Worm (Caenorhabditis elegans) whole organism, mixed stage, embryonic: ENCODE data around the gene str-99.

ENCODE experiments used
- M03D4.4 ChIP-seq: sonication (generic microtip); optimal IDR thresholded peaks from 2 replicates; lab custom pipeline; 2017; ENCODE audit warnings: mild to moderate bottlenecking, missing genetic modification characterization, missing compliant biosample characterization
- bed-3 ChIP-seq: fragments of 200-800 bp; sonication (Bioruptor generic); optimal IDR thresholded peaks from 3 replicates; lab custom pipeline; 2018; ENCODE audit warnings: mild to moderate bottlenecking, missing genetic modification characterization, moderate library complexity, missing compliant biosample characterization
- blmp-1 ChIP-seq: fragments of 150-350 bp; optimal IDR thresholded peaks from 2 replicates; lab custom pipeline; 2014; ENCODE audit warnings: missing biosample characterization, missing genetic modification characterization
- ceh-39 ChIP-seq: fragments of 150-350 bp; optimal IDR thresholded peaks from 2 replicates; lab custom pipeline; 2014; ENCODE audit warnings: missing biosample characterization, missing genetic modification characterization
- ceh-43 ChIP-seq: fragments of 200-800 bp; sonication (Bioruptor generic); optimal IDR thresholded peaks from 2 replicates; lab custom pipeline; 2018; ENCODE audit warnings: mild to moderate bottlenecking, missing genetic modification characterization, moderate library complexity, missing compliant biosample characterization
- ceh-83 ChIP-seq: fragments of 200-800 bp; sonication (Bioruptor generic); optimal IDR thresholded peaks from 2 replicates; lab custom pipeline; 2018; ENCODE audit warnings: mild to moderate bottlenecking, missing genetic modification characterization, missing compliant biosample characterization
- ces-1 ChIP-seq: fragments of 150-350 bp; optimal IDR thresholded peaks from 2 replicates; lab custom pipeline; 2014; ENCODE audit warnings: missing biosample characterization, missing genetic modification reagents, missing genetic modification characterization
- drap-1 ChIP-seq: fragments of 200-800 bp; sonication (Bioruptor generic); optimal IDR thresholded peaks from 3 replicates; lab custom pipeline; 2018; ENCODE audit warnings: mild to moderate bottlenecking, missing genetic modification characterization, missing compliant biosample characterization
- elt-1 ChIP-seq: sonication (generic microtip); optimal IDR thresholded peaks from 2 replicates; lab custom pipeline; 2017; ENCODE audit warnings: missing genetic modification characterization, mild to moderate bottlenecking, missing compliant biosample characterization, antibody characterized with exemption, moderate library complexity, borderline replicate concordance; ENCODE audit not compliant: insufficient read depth
- elt-3 ChIP-seq: fragments of 150-350 bp; optimal IDR thresholded peaks from 2 replicates; lab custom pipeline; 2014; ENCODE audit warnings: missing biosample characterization, missing genetic modification characterization
- flh-1 ChIP-seq: fragments of 200-800 bp; sonication (Bioruptor generic); optimal IDR thresholded peaks from 2 replicates; lab custom pipeline; 2018; ENCODE audit warnings: mild to moderate bottlenecking, missing genetic modification characterization, moderate library complexity, missing compliant biosample characterization
- hlh-1 ChIP-seq: fragments of 150-350 bp; optimal IDR thresholded peaks from 2 replicates; lab custom pipeline; 2014; ENCODE audit warnings: missing biosample characterization, missing genetic modification reagents, missing genetic modification characterization
- lin-13 ChIP-seq: fragments of 150-350 bp; optimal IDR thresholded peaks from 2 replicates; lab custom pipeline; 2014; ENCODE audit warnings: missing biosample characterization, missing genetic modification characterization
- lin-32 ChIP-seq: fragments of 200-800 bp; sonication (Bioruptor generic); optimal IDR thresholded peaks from 2 replicates; lab custom pipeline; 2018; ENCODE audit warnings: mild to moderate bottlenecking, missing genetic modification characterization, missing compliant biosample characterization
- mep-1 ChIP-seq: fragments of 150-350 bp; optimal IDR thresholded peaks from 2 replicates; lab custom pipeline; 2017; ENCODE audit warnings: missing biosample characterization, missing genetic modification reagents, missing genetic modification characterization, inconsistent platforms
- nhr-12 ChIP-seq: fragments of 150-350 bp; optimal IDR thresholded peaks from 2 replicates; lab custom pipeline; 2014; ENCODE audit warnings: missing biosample characterization, missing genetic modification characterization
- nhr-2 ChIP-seq: fragments of 150-350 bp; optimal IDR thresholded peaks from 2 replicates; lab custom pipeline; 2014; ENCODE audit warnings: missing biosample characterization, missing genetic modification characterization
- nhr-237 ChIP-seq: fragments of 150-350 bp; optimal IDR thresholded peaks from 2 replicates; lab custom pipeline; 2014; ENCODE audit warnings: missing biosample characterization, missing genetic modification characterization
- nhr-28 ChIP-seq: fragments of 150-350 bp; optimal IDR thresholded peaks from 2 replicates; lab custom pipeline; 2014; ENCODE audit warnings: missing biosample characterization, missing genetic modification characterization
- nhr-76 ChIP-seq: sonication (generic microtip); optimal IDR thresholded peaks from 2 replicates; lab custom pipeline; 2017; ENCODE audit warnings: missing biosample characterization, missing genetic modification characterization
- sem-2 ChIP-seq: fragments of 200-800 bp; sonication (Bioruptor generic); optimal IDR thresholded peaks from 2 replicates; lab custom pipeline; 2018; ENCODE audit warnings: mild to moderate bottlenecking, missing genetic modification characterization, missing compliant biosample characterization
- sptf-1 ChIP-seq: sonication (generic microtip); optimal IDR thresholded peaks from 2 replicates; lab custom pipeline; 2017; ENCODE audit warnings: mild to moderate bottlenecking, missing genetic modification characterization, moderate library complexity, missing compliant biosample characterization
- tbx-8 ChIP-seq: fragments of 200-800 bp; sonication (Bioruptor generic); optimal IDR thresholded peaks from 2 replicates; lab custom pipeline; 2018; ENCODE audit warnings: mild to moderate bottlenecking, missing genetic modification characterization, moderate library complexity, missing compliant biosample characterization
- unc-120 ChIP-seq: sonication (generic microtip); optimal IDR thresholded peaks from 2 replicates; lab custom pipeline; 2017; ENCODE audit warnings: missing genetic modification characterization, missing compliant biosample characterization; ENCODE audit not compliant: poor library complexity, severe bottlenecking
- unc-39 ChIP-seq: fragments of 150-350 bp; optimal IDR thresholded peaks from 2 replicates; lab custom pipeline; 2014; ENCODE audit warnings: missing biosample characterization, missing genetic modification characterization
- zip-8 ChIP-seq: fragments of 150-350 bp; optimal IDR thresholded peaks from 2 replicates; lab custom pipeline; 2014; ENCODE audit warnings: missing biosample characterization, missing genetic modification characterization
- ztf-11 ChIP-seq: fragments of 150-350 bp; optimal IDR thresholded peaks from 2 replicates; lab custom pipeline; 2014; ENCODE audit warnings: missing biosample characterization, missing genetic modification characterization

The str-99 gene

DNA sequence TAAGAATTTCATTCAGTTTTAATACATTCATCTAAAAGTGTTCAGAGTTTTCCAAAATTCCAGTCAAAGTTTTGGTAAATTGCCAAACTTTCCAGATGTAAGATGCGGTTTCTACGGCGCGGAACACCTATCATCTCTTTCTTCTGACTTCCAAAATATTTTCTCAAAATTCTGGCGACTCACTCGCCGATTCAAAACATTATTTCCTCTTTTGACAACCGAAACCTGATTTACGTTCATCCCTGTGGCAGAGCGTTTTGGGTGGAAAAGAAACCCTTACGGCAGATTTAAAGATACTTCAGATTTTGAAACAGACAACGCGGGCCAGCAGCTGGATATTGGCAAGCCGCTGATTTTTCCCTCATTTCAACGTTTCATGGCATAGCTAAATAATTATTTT, 39.7 kb upstream of the str-99 start, which contains the start of gene F11A5.5:
TSS of gene F11A5.5 (plus strand) at position 301 of the 400 bp plus-strand sequence.
- TF ChIP-seq nhr-28 (tag; lab: Kevin White, UChicago) (no peak), elt-1 (tag; lab: Kevin White, UChicago) (no peak), nhr-76 (tag; lab: Kevin White, UChicago) (no peak), bed-3 (no peak), ceh-83 (GFP tag; lab: Kevin White, UChicago) (no peak), unc-39 (tag; lab: Kevin White, UChicago) (no peak), tbx-8 (GFP tag; lab: Kevin White, UChicago) (no peak)
- TF ChIP-seq, all 35 proteins: peak for 0

DNA sequence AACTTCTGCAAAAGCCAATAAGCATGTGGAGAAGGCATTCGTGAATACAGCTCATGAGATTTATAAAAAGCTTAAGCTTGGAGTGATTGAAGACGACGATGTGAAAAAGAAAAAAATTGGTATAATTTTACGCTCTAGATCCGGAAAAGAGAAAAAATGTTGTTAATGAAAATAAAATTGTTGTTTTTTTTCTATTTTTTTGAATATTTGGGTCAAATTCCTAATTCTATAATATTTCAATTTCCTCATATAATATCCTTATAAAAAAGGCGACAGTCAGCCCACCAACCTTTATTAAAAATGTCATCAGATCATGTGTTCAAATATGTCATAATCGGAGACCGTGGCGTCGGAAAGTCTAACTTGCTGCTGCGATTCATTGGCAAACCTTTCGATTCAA, 37.1 kb upstream of the str-99 start, which contains the start of gene rabr-3:
TSS of gene rabr-3 (plus strand) at position 301 of the 400 bp plus-strand sequence.
- TF ChIP-seq nhr-12 (tag; lab: Kevin White, UChicago) (no peak), flh-1 (GFP tag; lab: Kevin White, UChicago) (no peak), elt-3 (tag; lab: Kevin White, UChicago) (no peak), lin-13 (tag; lab: Kevin White, UChicago) (no peak), zip-8 (tag; lab: Kevin White, UChicago) (no peak), hlh-1 (tag; lab: Kevin White, UChicago) (no peak), sptf-1 (tag; lab: Kevin White, UChicago) (no peak), unc-120 (tag; lab: Kevin White, UChicago) (no peak), tbx-8 (GFP tag; lab: Kevin White, UChicago) (no peak), M03D4.4 (tag; lab: Kevin White, UChicago) (no peak), ceh-39 (tag; lab: Kevin White, UChicago) (no peak), bed-3 (no peak), nhr-76 (tag; lab: Kevin White, UChicago) (no peak), blmp-1 (no peak), ceh-43 (no peak), ceh-83 (GFP tag; lab: Kevin White, UChicago) (no peak), nhr-237 (tag; lab: Kevin White, UChicago) (no peak)

DNA sequence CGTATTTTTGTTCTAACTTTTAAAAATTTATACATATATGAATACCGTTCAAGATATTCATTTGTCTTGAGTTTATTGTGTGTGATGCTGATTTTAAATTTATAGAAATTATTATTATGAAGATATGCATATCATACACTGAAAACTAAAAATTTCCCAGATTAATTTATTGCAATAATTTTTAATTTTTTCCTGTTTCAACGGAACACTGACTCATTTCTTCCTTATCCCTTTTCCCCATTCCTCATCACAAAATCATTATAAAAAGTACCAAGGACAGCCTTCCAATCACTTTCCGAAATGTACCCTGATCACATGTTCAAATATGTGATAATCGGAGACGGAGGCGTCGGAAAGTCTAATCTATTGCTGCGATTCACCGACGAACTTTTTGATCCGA, 36.3 kb upstream of the str-99 start, which contains the start of gene rabr-4:
TSS of gene rabr-4 (plus strand) at position 301 of the 400 bp plus-strand sequence.
- TF ChIP-seq elt-1 (tag; lab: Kevin White, UChicago): no peak
- no peak for TF ChIP-seq unc-120 (tag; lab: Kevin White, UChicago)
- TF ChIP-seq unc-39 (tag; lab: Kevin White, UChicago): no peak
- no peak for TF ChIP-seq flh-1 (GFP tag; lab: Kevin White, UChicago)
- no peak for TF ChIP-seq nhr-2 (tag; lab: Kevin White, UChicago)

DNA sequence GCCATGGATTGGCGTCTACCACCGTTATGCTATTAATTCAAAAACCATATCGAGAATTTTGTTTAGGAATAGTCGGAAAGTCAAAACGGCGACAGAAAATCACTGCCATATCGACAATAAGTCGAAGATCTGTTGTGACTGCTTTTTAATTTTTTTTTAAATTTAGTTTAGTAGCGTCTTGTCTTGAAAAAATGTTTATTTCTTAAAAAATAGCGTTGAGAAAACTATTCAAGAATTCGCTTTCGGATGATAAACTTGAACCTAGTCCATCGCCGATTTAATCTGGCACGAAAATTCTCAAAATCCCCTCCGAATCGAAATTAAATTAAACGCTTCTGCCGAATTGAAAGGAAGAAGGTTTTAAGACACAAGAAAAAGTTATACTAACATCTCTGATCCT, 33.8 kb upstream of the str-99 start, which contains the start of gene srh-279:
TSS of gene srh-279 (plus strand) at position 301 of the 400 bp plus-strand sequence.
- TF ChIP-seq mep-1 (no peak), ces-1 (GFP tag; lab: Kevin White, UChicago) (no peak), lin-32 (no peak), nhr-76 (tag; lab: Kevin White, UChicago) (no peak), ceh-39 (tag; lab: Kevin White, UChicago) (no peak), ztf-11 (tag; lab: Kevin White, UChicago) (no peak), sem-2 (GFP tag; lab: Kevin White, UChicago) (no peak)

DNA sequence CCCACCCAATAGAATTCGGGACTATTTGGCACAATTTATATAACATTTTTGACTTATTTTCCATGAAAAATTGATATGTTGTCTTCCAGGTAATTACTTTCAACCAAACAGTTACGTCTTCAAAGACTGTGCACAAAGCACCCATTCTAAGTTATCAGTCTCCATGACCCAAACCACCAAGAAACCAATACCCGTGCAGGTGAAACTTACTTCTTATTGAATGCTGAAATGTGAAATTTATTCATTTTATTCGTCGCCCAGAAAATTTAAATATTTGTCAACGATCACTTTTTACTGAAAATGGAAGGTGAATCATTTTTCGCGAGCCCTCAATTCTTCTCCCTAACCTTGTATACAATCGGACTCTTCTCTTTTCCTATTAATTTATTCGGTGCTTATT, 32.2 kb upstream of the str-99 start, which contains the start of gene srh-281:
TSS of gene srh-281 (plus strand) at position 301 of the 400 bp plus-strand sequence.
- TF ChIP-seq ces-1 (GFP tag; lab: Kevin White, UChicago) (no peak), nhr-237 (tag; lab: Kevin White, UChicago) (no peak)

DNA sequence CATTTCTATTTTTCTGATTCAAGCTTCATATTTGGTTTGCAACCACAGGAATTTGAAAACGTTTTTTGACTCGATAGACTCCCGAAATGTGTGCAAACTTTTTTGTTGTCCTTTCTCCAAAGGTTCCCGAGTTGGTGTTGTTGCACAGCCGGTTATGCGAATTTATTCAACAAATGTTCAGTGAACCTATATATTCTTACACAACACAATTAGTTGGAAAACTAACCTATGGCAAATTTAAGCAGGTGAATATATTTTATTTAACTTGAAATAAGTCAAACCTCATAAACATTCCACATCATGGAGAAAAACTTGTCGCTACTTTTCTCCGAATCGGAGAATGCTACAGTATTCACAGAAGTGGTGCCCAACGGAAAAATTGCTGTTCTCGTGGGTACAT, 25.1 kb upstream of the str-99 start, which contains the start of gene srz-14:
TSS of gene srz-14 (plus strand) at position 301 of the 400 bp plus-strand sequence.
- TF ChIP-seq drap-1 (GFP tag; lab: Kevin White, UChicago) (no peak), nhr-2 (tag; lab: Kevin White, UChicago) (no peak)
